Fruit fly (Drosophila melanogaster) S2 (cell line): ENCODE data around the gene Klp61F.
"Not testable (repeated sequence)": the region's sequence is repeated elsewhere in the genome, so short reads cannot be mapped to it uniquely, and the experiment has no call there.

Experiments used
- CG8478 ChIP-seq: fragments of >200 bp; optimal IDR thresholded peaks from 2 replicates; lab custom pipeline; 2018
- CTCF ChIP-seq, 2 experiments: fragments of >200 bp; optimal IDR thresholded peaks; 2 replicates each; lab custom pipeline; 2018

Klp61F gene

dm6 chr3L:1246823-1247222 lies 1.1 kb upstream of the Klp61F start, which contains the start of gene CG32318:
TSS of gene CG32318 (minus strand) at chr3L:1246923.
- TF ChIP-seq CTCF (optimal IDR thresholded peaks at IDR 0.05; lab: Kevin White, UChicago); CG8478 (lab: Kevin White, UChicago): not testable (repeated sequence)

- TF ChIP-seq CTCF (optimal IDR thresholded peaks at IDR 0.05; lab: Kevin White, UChicago) (no peak), CG8478 (lab: Kevin White, UChicago) (no peak)
Observed at dm6 chr3L:1238219-1238618, 7.5 kb downstream of the Klp61F start, which contains the start of gene CG9192. TSS of gene CG9192 (minus strand) at chr3L:1238319.

dm6 chr3L:1235426-1235825 lies 10.3 kb downstream of the Klp61F start, which contains the start of gene galene:
TSS of gene galene (plus strand) at chr3L:1235726.
- TF ChIP-seq CTCF (optimal IDR thresholded peaks at IDR 0.05; lab: Kevin White, UChicago) (no peak), CG8478 (lab: Kevin White, UChicago) (no peak)

- TF ChIP-seq CTCF (optimal IDR thresholded peaks at IDR 0.05; lab: Kevin White, UChicago) (no peak), CG8478 (lab: Kevin White, UChicago) (no peak)
Observed at dm6 chr3L:1233830-1234229, 11.9 kb downstream of the Klp61F start, which contains the start of gene CG33966. TSS of gene CG33966 (plus strand) at chr3L:1234130.

dm6 chr3L:1232582-1232981 lies 13.1 kb downstream of the Klp61F start, which contains the start of gene CG33965:
TSS of gene CG33965 (plus strand) at chr3L:1232882.
- TF ChIP-seq CG8478 (lab: Kevin White, UChicago): no peak
- TF ChIP-seq CTCF (optimal IDR thresholded peaks at IDR 0.05; lab: Kevin White, UChicago): no peak

- no peak for TF ChIP-seq CTCF (optimal IDR thresholded peaks at IDR 0.05; lab: Kevin White, UChicago)
Observed at dm6 chr3L:1227303-1227797, 18.4 kb downstream of the Klp61F start, which contains the start of gene LysS. TSS of gene LysS (plus strand) at chr3L:1227747.

- no peak for TF ChIP-seq CTCF (optimal IDR thresholded peaks at IDR 0.05; lab: Kevin White, UChicago)
- no peak for TF ChIP-seq CG8478 (lab: Kevin White, UChicago)
Observed at dm6 chr3L:1218596-1218995, 27.1 kb downstream of the Klp61F start, which contains the start of gene LysP. TSS of gene LysP (minus strand) at chr3L:1218696.

- TF ChIP-seq CTCF (optimal IDR thresholded peaks at IDR 0.05; lab: Kevin White, UChicago): no peak
- no peak for TF ChIP-seq CG8478 (lab: Kevin White, UChicago)
Observed at dm6 chr3L:1216460-1216859, 29.2 kb downstream of the Klp61F start.

dm6 chr3L:1212571-1212970 lies 33.1 kb downstream of the Klp61F start, which contains the start of gene LysE:
TSS of gene LysE (plus strand) at chr3L:1212827.
- no peak for TF ChIP-seq CTCF (optimal IDR thresholded peaks at IDR 0.05; lab: Kevin White, UChicago)
- TF ChIP-seq CG8478 (lab: Kevin White, UChicago): no peak

- TF ChIP-seq CG8478 (lab: Kevin White, UChicago) (no peak), CTCF (optimal IDR thresholded peaks at IDR 0.05; lab: Kevin White, UChicago) (no peak)
Observed at dm6 chr3L:1212113-1212512, 33.6 kb downstream of the Klp61F start.

dm6 chr3L:1211096-1211495 lies 34.6 kb downstream of the Klp61F start, which contains the start of gene LysD:
TSS of gene LysD (minus strand) at chr3L:1211196.
- TF ChIP-seq CG8478 (lab: Kevin White, UChicago) (no peak), CTCF (optimal IDR thresholded peaks at IDR 0.05; lab: Kevin White, UChicago) (no peak)

- TF ChIP-seq CG8478 (lab: Kevin White, UChicago): no peak
- TF ChIP-seq CTCF (optimal IDR thresholded peaks at IDR 0.05; lab: Kevin White, UChicago): no peak
Observed at dm6 chr3L:1208206-1208605, 37.5 kb downstream of the Klp61F start.

- no peak for TF ChIP-seq CG8478 (lab: Kevin White, UChicago)
- TF ChIP-seq CTCF (optimal IDR thresholded peaks at IDR 0.05; lab: Kevin White, UChicago): peak in 1 of 2 experiments; percentile 36
Observed at dm6 chr3L:1206682-1207421, 38.9 kb downstream of the Klp61F start, which contains the start of gene LysB. TSS of gene LysB (plus strand) at chr3L:1207371.

dm6 chr3L:1204674-1205547 lies 40.8 kb downstream of the Klp61F start, which contains the start of gene CG9119:
TSS of gene CG9119 (minus strand) at chr3L:1204795.
- no peak for TF ChIP-seq CG8478 (lab: Kevin White, UChicago)
- TF ChIP-seq CTCF (optimal IDR thresholded peaks at IDR 0.05; lab: Kevin White, UChicago): no peak
